Fruit fly (Drosophila melanogaster) whole organism, adult: ENCODE measurements around the gene Tbc1d15-17.
A peak's percentile ranks its signal among the peaks of the same experiment; 100 is the strongest.

ENCODE experiments used
- CG11617 ChIP-seq: fragments of 200-800 bp; sonication (Bioruptor generic); optimal IDR thresholded peaks from 2 replicates; lab custom pipeline; 2017; ENCODE audit warnings: mild to moderate bottlenecking, missing biosample characterization, missing genetic modification reagents, missing genetic modification characterization
- CG12768 ChIP-seq: fragments of 200-800 bp; sonication (Bioruptor generic); optimal IDR thresholded peaks from 2 replicates; lab custom pipeline; 2017; ENCODE audit warnings: missing biosample characterization, missing genetic modification characterization, mild to moderate bottlenecking, moderate library complexity, missing genetic modification reagents
- CG14711 ChIP-seq: fragments of 200-800 bp; sonication (Bioruptor generic); optimal IDR thresholded peaks from 2 replicates; lab custom pipeline; 2018; ENCODE audit warnings: missing biosample characterization, mild to moderate bottlenecking, missing genetic modification characterization, moderate library complexity
- CG1620 ChIP-seq: fragments of 200-800 bp; sonication (Bioruptor generic); optimal IDR thresholded peaks from 2 replicates; lab custom pipeline; 2016; ENCODE audit warnings: missing biosample characterization, missing genetic modification characterization
- CG33017 ChIP-seq: fragments of 200-800 bp; sonication (Bioruptor generic); optimal IDR thresholded peaks from 2 replicates; lab custom pipeline; 2018; ENCODE audit warnings: missing biosample characterization, mild to moderate bottlenecking, missing genetic modification characterization, moderate library complexity
- CG5204 ChIP-seq: fragments of 200-800 bp; sonication (Bioruptor generic); optimal IDR thresholded peaks from 2 replicates; lab custom pipeline; 2016; ENCODE audit warnings: missing biosample characterization, missing genetic modification characterization
- CG7045 ChIP-seq: fragments of 200-800 bp; sonication (Bioruptor generic); optimal IDR thresholded peaks from 2 replicates; lab custom pipeline; 2017; ENCODE audit warnings: missing biosample characterization, mild to moderate bottlenecking, missing genetic modification characterization
- CG7101 ChIP-seq: fragments of 200-800 bp; sonication (Bioruptor generic); optimal IDR thresholded peaks from 2 replicates; lab custom pipeline; 2018; ENCODE audit warnings: missing biosample characterization, mild to moderate bottlenecking, missing genetic modification characterization, moderate library complexity
- Clk ChIP-seq: fragments of 200-800 bp; sonication (Bioruptor generic); optimal IDR thresholded peaks from 2 replicates; lab custom pipeline; 2017; ENCODE audit warnings: missing biosample characterization, missing genetic modification characterization
- Crg-1 ChIP-seq: fragments of 200-800 bp; sonication (Bioruptor generic); optimal IDR thresholded peaks from 2 replicates; lab custom pipeline; 2016; ENCODE audit warnings: missing biosample characterization, missing genetic modification characterization
- Hr96 ChIP-seq: fragments of 200-800 bp; sonication (Bioruptor generic); optimal IDR thresholded peaks from 2 replicates; lab custom pipeline; 2016; ENCODE audit warnings: missing biosample characterization, missing genetic modification characterization
- Mnt ChIP-seq: fragments of 200-800 bp; sonication (Bioruptor generic); optimal IDR thresholded peaks from 2 replicates; lab custom pipeline; 2016; ENCODE audit warnings: missing biosample characterization, mild to moderate bottlenecking, missing genetic modification characterization
- bab1 ChIP-seq: fragments of 200-800 bp; sonication (Bioruptor generic); optimal IDR thresholded peaks from 3 replicates; lab custom pipeline; 2019; ENCODE audit warnings: missing biosample characterization, mild to moderate bottlenecking, missing genetic modification characterization, moderate library complexity
- cic ChIP-seq: fragments of 200-800 bp; sonication (Bioruptor generic); optimal IDR thresholded peaks from 2 replicates; lab custom pipeline; 2017; ENCODE audit warnings: missing biosample characterization, mild to moderate bottlenecking, missing genetic modification characterization, moderate library complexity
- cnc ChIP-seq, 2 experiments: fragments of >200 bp; optimal IDR thresholded peaks; 2 replicates each; lab custom pipeline; 2017
- kay ChIP-seq: fragments of 200-800 bp; sonication (Bioruptor generic); peaks from one replicate; lab custom pipeline; 2016; ENCODE audit warnings: missing biosample characterization, missing genetic modification characterization, borderline replicate concordance
- ovo ChIP-seq: fragments of 200-800 bp; sonication (Bioruptor generic); optimal IDR thresholded peaks from 2 replicates; lab custom pipeline; 2016; ENCODE audit warnings: missing biosample characterization, missing genetic modification characterization
- pad ChIP-seq: fragments of 200-800 bp; sonication (Bioruptor generic); optimal IDR thresholded peaks from 3 replicates; lab custom pipeline; 2017; ENCODE audit warnings: missing biosample characterization, missing genetic modification characterization, mild to moderate bottlenecking, moderate library complexity, missing genetic modification reagents
- tj ChIP-seq: fragments of 200-800 bp; sonication (Bioruptor generic); optimal IDR thresholded peaks from 3 replicates; lab custom pipeline; 2017; ENCODE audit warnings: missing biosample characterization, mild to moderate bottlenecking, missing genetic modification characterization, moderate library complexity
- toe ChIP-seq: fragments of 200-800 bp; sonication (Bioruptor generic); optimal IDR thresholded peaks from 2 replicates; lab custom pipeline; 2016; ENCODE audit warnings: missing biosample characterization, missing genetic modification characterization

Gene Tbc1d15-17

dm6 chr2L:222867-223266 lies 15.9 kb downstream of the Tbc1d15-17 start:
- no peak for TF ChIP-seq Crg-1 (GFP tag; lab: Kevin White, UChicago)

- no peak for TF ChIP-seq Mnt (GFP tag; lab: Kevin White, UChicago)
- peak; percentile 46 for TF ChIP-seq CG7045
- peak; percentile 71 for TF ChIP-seq CG33017
- TF ChIP-seq Crg-1 (GFP tag; lab: Kevin White, UChicago): no peak
- TF ChIP-seq kay (GFP tag; lab: Kevin White, UChicago): no peak
- TF ChIP-seq cnc (optimal IDR thresholded peaks at IDR 0.05; lab: Kevin White, UChicago): no peak
- TF ChIP-seq CG14711: peak; percentile 54
- TF ChIP-seq bab1 (GFP tag; lab: Kevin White, UChicago): peak; percentile 22
- TF ChIP-seq tj (GFP tag; lab: Kevin White, UChicago): no peak
- TF ChIP-seq Hr96 (GFP tag; lab: Kevin White, UChicago): peak; percentile 34
- no peak for TF ChIP-seq Clk (GFP tag; lab: Kevin White, UChicago)
- peak; percentile 22 for TF ChIP-seq CG1620 (GFP tag; lab: Kevin White, UChicago)
- peak; percentile 56 for TF ChIP-seq CG7101 (tag; lab: Kevin White, UChicago)
- TF ChIP-seq cic (GFP tag; lab: Kevin White, UChicago): no peak
- TF ChIP-seq CG5204 (GFP tag; lab: Kevin White, UChicago): no peak
- TF ChIP-seq pad (GFP tag; lab: Kevin White, UChicago): no peak
- no peak for TF ChIP-seq CG12768 (GFP tag; lab: Kevin White, UChicago)
- peak; percentile 48 for TF ChIP-seq CG11617 (GFP tag; lab: Kevin White, UChicago)
- no peak for TF ChIP-seq ovo (GFP tag; lab: Kevin White, UChicago)
- TF ChIP-seq toe: peak; percentile 14
These were observed 16.4 kb downstream of the Tbc1d15-17 start for dm6 chr2L:223351-223750.

dm6 chr2L:223867-224598 lies 17.1 kb downstream of the Tbc1d15-17 start:
- TF ChIP-seq Clk (GFP tag; lab: Kevin White, UChicago): no peak
- no peak for TF ChIP-seq CG7101 (tag; lab: Kevin White, UChicago)
- no peak for TF ChIP-seq CG11617 (GFP tag; lab: Kevin White, UChicago)
- TF ChIP-seq cic (GFP tag; lab: Kevin White, UChicago): no peak
- no peak for TF ChIP-seq tj (GFP tag; lab: Kevin White, UChicago)
- no peak for TF ChIP-seq CG5204 (GFP tag; lab: Kevin White, UChicago)
- no peak for TF ChIP-seq Hr96 (GFP tag; lab: Kevin White, UChicago)
- TF ChIP-seq CG33017: no peak
- TF ChIP-seq ovo (GFP tag; lab: Kevin White, UChicago): no peak
- no peak for TF ChIP-seq Mnt (GFP tag; lab: Kevin White, UChicago)
- TF ChIP-seq pad (GFP tag; lab: Kevin White, UChicago): no peak
- no peak for TF ChIP-seq cnc (optimal IDR thresholded peaks at IDR 0.05; lab: Kevin White, UChicago)

dm6 chr2L:224599-225385 lies 17.8 kb downstream of the Tbc1d15-17 start:
- TF ChIP-seq cnc (optimal IDR thresholded peaks at IDR 0.05; lab: Kevin White, UChicago) (no peak), Clk (GFP tag; lab: Kevin White, UChicago) (no peak), tj (GFP tag; lab: Kevin White, UChicago) (no peak), CG12768 (GFP tag; lab: Kevin White, UChicago) (peak; percentile 13), CG5204 (GFP tag; lab: Kevin White, UChicago) (peak; percentile 8), CG14711 (no peak), toe (no peak), kay (GFP tag; lab: Kevin White, UChicago) (no peak), CG1620 (GFP tag; lab: Kevin White, UChicago) (no peak), cic (GFP tag; lab: Kevin White, UChicago) (no peak), CG33017 (no peak), Mnt (GFP tag; lab: Kevin White, UChicago) (no peak), Hr96 (GFP tag; lab: Kevin White, UChicago) (no peak), CG11617 (GFP tag; lab: Kevin White, UChicago) (no peak)

dm6 chr2L:225386-225682 lies 18.4 kb downstream of the Tbc1d15-17 start:
- TF ChIP-seq CG5204 (GFP tag; lab: Kevin White, UChicago): no peak
- no peak for TF ChIP-seq toe
- no peak for TF ChIP-seq CG1620 (GFP tag; lab: Kevin White, UChicago)
- no peak for TF ChIP-seq pad (GFP tag; lab: Kevin White, UChicago)
- TF ChIP-seq CG11617 (GFP tag; lab: Kevin White, UChicago): no peak
- TF ChIP-seq ovo (GFP tag; lab: Kevin White, UChicago): no peak
- TF ChIP-seq tj (GFP tag; lab: Kevin White, UChicago): no peak

- no peak for TF ChIP-seq pad (GFP tag; lab: Kevin White, UChicago)
- TF ChIP-seq cnc (optimal IDR thresholded peaks at IDR 0.05; lab: Kevin White, UChicago): no peak
- no peak for TF ChIP-seq ovo (GFP tag; lab: Kevin White, UChicago)
- TF ChIP-seq CG5204 (GFP tag; lab: Kevin White, UChicago): no peak
- TF ChIP-seq bab1 (GFP tag; lab: Kevin White, UChicago): no peak
- no peak for TF ChIP-seq toe
- TF ChIP-seq kay (GFP tag; lab: Kevin White, UChicago): no peak
- TF ChIP-seq Clk (GFP tag; lab: Kevin White, UChicago): no peak
- no peak for TF ChIP-seq CG33017
- TF ChIP-seq CG7045: no peak
- TF ChIP-seq tj (GFP tag; lab: Kevin White, UChicago): no peak
- TF ChIP-seq Hr96 (GFP tag; lab: Kevin White, UChicago): no peak
These were observed 21.3 kb downstream of the Tbc1d15-17 start for dm6 chr2L:228246-228645.
